Worm (Caenorhabditis elegans) whole organism, young adult: Measurements from ENCODE around the gene tag-297.

Source experiments
- B0019.2 ChIP-seq: fragments of 200-800 bp; sonication (Bioruptor generic); conservative IDR thresholded peaks from 2 replicates; pipeline ENCODE4 v1.3.6; 2022; ENCODE audit warnings: missing genetic modification reagents, missing genetic modification characterization, missing compliant biosample characterization
- B0035.1 ChIP-seq: sonication (generic microtip); optimal IDR thresholded peaks from 2 replicates; lab custom pipeline; 2016; ENCODE audit warnings: missing genetic modification characterization, mild to moderate bottlenecking, missing compliant biosample characterization, missing genotype, missing genetic modification reagents
- C06A6.2 ChIP-seq: fragments of 200-800 bp; sonication (Bioruptor generic); conservative IDR thresholded peaks from 2 replicates; pipeline ENCODE4 v1.3.6; 2022; ENCODE audit warnings: missing genetic modification characterization, missing compliant biosample characterization
- F22D6.2 ChIP-seq: sonication (generic microtip); optimal IDR thresholded peaks from 2 replicates; lab custom pipeline; 2016; ENCODE audit warnings: mild to moderate bottlenecking, missing genetic modification characterization, missing compliant biosample characterization
- F39B2.1 ChIP-seq: fragments of 200-800 bp; sonication (Bioruptor generic); IDR thresholded peaks from 2 replicates; pipeline ENCODE4 v1.3.6; 2022; ENCODE audit warnings: missing genetic modification reagents, missing genetic modification characterization, missing compliant biosample characterization
- Y53F4B.3 ChIP-seq: fragments of 200-800 bp; sonication (Bioruptor generic); IDR thresholded peaks from 2 replicates; pipeline ENCODE4 v1.3.6; 2022; ENCODE audit warnings: missing genetic modification reagents, missing genetic modification characterization, missing compliant biosample characterization
- Y53G8AR.9 ChIP-seq: fragments of 200-800 bp; sonication (Bioruptor generic); conservative IDR thresholded peaks from 2 replicates; pipeline ENCODE4 v1.3.6; 2022; ENCODE audit warnings: missing genetic modification reagents, missing genetic modification characterization, missing compliant biosample characterization
- Y56A3A.18 ChIP-seq: fragments of 200-800 bp; sonication (Bioruptor generic); IDR thresholded peaks from 2 replicates; pipeline ENCODE4 v1.3.6; 2022; ENCODE audit warnings: missing genetic modification reagents, missing genetic modification characterization, missing compliant biosample characterization
- Y79H2A.3 ChIP-seq: fragments of 200-800 bp; sonication (Bioruptor generic); conservative IDR thresholded peaks from 2 replicates; pipeline ENCODE4 v1.3.6; 2022; ENCODE audit warnings: missing genetic modification reagents, missing genetic modification characterization, missing compliant biosample characterization
- akir-1 ChIP-seq: fragments of 200-800 bp; sonication (Bioruptor generic); optimal IDR thresholded peaks from 2 replicates; lab custom pipeline; 2018; ENCODE audit warnings: mild to moderate bottlenecking, missing genetic modification characterization, moderate library complexity, missing compliant biosample characterization
- atf-7 ChIP-seq: sonication (generic microtip); optimal IDR thresholded peaks from 2 replicates; lab custom pipeline; 2017; ENCODE audit warnings: mild to moderate bottlenecking, missing genetic modification characterization, missing compliant biosample characterization
- athp-1 ChIP-seq: sonication (generic microtip); optimal IDR thresholded peaks from 2 replicates; lab custom pipeline; 2017; ENCODE audit warnings: mild to moderate bottlenecking, missing genetic modification characterization, missing compliant biosample characterization
- bed-1 ChIP-seq: fragments of 200-800 bp; sonication (Bioruptor generic); IDR thresholded peaks from 2 replicates; pipeline ENCODE4 v1.3.6; 2022; ENCODE audit warnings: missing genetic modification reagents, missing genetic modification characterization, missing compliant biosample characterization
- bed-2 ChIP-seq: fragments of 200-800 bp; sonication (Bioruptor generic); IDR thresholded peaks from 2 replicates; pipeline ENCODE4 v1.3.6; 2022; ENCODE audit warnings: missing genetic modification reagents, missing genetic modification characterization, missing compliant biosample characterization
- ceh-40 ChIP-seq: fragments of 200-800 bp; sonication (Bioruptor generic); IDR thresholded peaks from 2 replicates; pipeline ENCODE4 v1.3.6; 2022; ENCODE audit warnings: missing genetic modification characterization, missing compliant biosample characterization
- egl-18 ChIP-seq: fragments of 200-800 bp; sonication (Bioruptor generic); IDR thresholded peaks from 2 replicates; pipeline ENCODE4 v1.3.6; 2022; ENCODE audit warnings: missing genetic modification reagents, missing genetic modification characterization, missing compliant biosample characterization
- egrh-3 ChIP-seq: fragments of 200-800 bp; sonication (Bioruptor generic); IDR thresholded peaks from 2 replicates; pipeline ENCODE4 v1.3.6; 2022; ENCODE audit warnings: missing genetic modification reagents, missing genetic modification characterization, missing compliant biosample characterization
- fkh-3 ChIP-seq: sonication (generic microtip); optimal IDR thresholded peaks from 2 replicates; lab custom pipeline; 2016; ENCODE audit warnings: mild to moderate bottlenecking, missing genetic modification characterization, missing compliant biosample characterization
- gei-17 ChIP-seq: fragments of 200-800 bp; sonication (Bioruptor generic); optimal IDR thresholded peaks from 2 replicates; lab custom pipeline; 2018; ENCODE audit warnings: mild to moderate bottlenecking, missing genetic modification characterization, missing compliant biosample characterization
- hlh-12 ChIP-seq: sonication (generic microtip); optimal IDR thresholded peaks from 2 replicates; lab custom pipeline; 2016; ENCODE audit warnings: missing genetic modification characterization, missing compliant biosample characterization
- hlh-26 ChIP-seq: fragments of 200-800 bp; sonication (Bioruptor generic); conservative IDR thresholded peaks from 2 replicates; pipeline ENCODE4 v1.3.6; 2022; ENCODE audit warnings: missing genetic modification reagents, missing genetic modification characterization, missing compliant biosample characterization
- hmg-1.2 ChIP-seq: fragments of 200-800 bp; sonication (Bioruptor generic); IDR thresholded peaks from 2 replicates; pipeline ENCODE4 v1.3.6; 2022; ENCODE audit warnings: missing genetic modification reagents, missing genetic modification characterization, missing compliant biosample characterization
- let-607 ChIP-seq, 2 experiments: fragments of 200-800 bp in 1 of 2; sonication (Bioruptor generic) in 1 of 2; sonication (generic microtip) in 1 of 2; optimal IDR thresholded peaks; 2 replicates each; lab custom pipeline; 2016 to 2018; ENCODE audit warnings: mild to moderate bottlenecking in 2 of 2, missing compliant biosample characterization in 2 of 2, missing genetic modification characterization in 2 of 2, moderate library complexity in 2 of 2, missing genotype in 1 of 2
- lsy-27 ChIP-seq: sonication (generic microtip); optimal IDR thresholded peaks from 2 replicates; lab custom pipeline; 2017; ENCODE audit warnings: missing genetic modification characterization, mild to moderate bottlenecking, missing compliant biosample characterization, antibody characterized with exemption, missing genotype, borderline replicate concordance; ENCODE audit not compliant: insufficient read depth
- madf-3 ChIP-seq: fragments of 200-800 bp; sonication (Bioruptor generic); IDR thresholded peaks from 2 replicates; pipeline ENCODE4 v1.3.6; 2022; ENCODE audit warnings: missing genetic modification reagents, missing genetic modification characterization, missing compliant biosample characterization
- mel-28 ChIP-seq: sonication (generic microtip); optimal IDR thresholded peaks from 2 replicates; lab custom pipeline; 2016; ENCODE audit warnings: borderline replicate concordance, mild to moderate bottlenecking, missing genetic modification characterization, missing compliant biosample characterization
- mxl-1 ChIP-seq: sonication (generic microtip); optimal IDR thresholded peaks from 2 replicates; lab custom pipeline; 2016; ENCODE audit warnings: missing genetic modification characterization, missing compliant biosample characterization
- nfyb-1 ChIP-seq: fragments of 200-800 bp; sonication (Bioruptor generic); IDR thresholded peaks from 2 replicates; pipeline ENCODE4 v1.3.6; 2022; ENCODE audit warnings: missing genetic modification reagents, missing genetic modification characterization, missing compliant biosample characterization
- nhr-90 ChIP-seq: sonication (generic microtip); optimal IDR thresholded peaks from 2 replicates; lab custom pipeline; 2016; ENCODE audit warnings: missing genotype, mild to moderate bottlenecking, missing genetic modification characterization, missing compliant biosample characterization
- pbrm-1 ChIP-seq: fragments of 200-800 bp; sonication (Bioruptor generic); IDR thresholded peaks from 2 replicates; pipeline ENCODE4 v1.3.6; 2022; ENCODE audit warnings: missing genetic modification reagents, missing genetic modification characterization, missing compliant biosample characterization
- rcor-1 ChIP-seq: fragments of 200-800 bp; sonication (Bioruptor generic); IDR thresholded peaks from 2 replicates; pipeline ENCODE4 v1.3.6; 2022; ENCODE audit warnings: missing genetic modification reagents, missing genetic modification characterization, missing compliant biosample characterization
- repo-1 ChIP-seq: sonication (generic microtip); optimal IDR thresholded peaks from 2 replicates; lab custom pipeline; 2017; ENCODE audit warnings: mild to moderate bottlenecking, missing genetic modification characterization, missing compliant biosample characterization
- rpc-1 ChIP-seq, 2 experiments: fragments of 150-350 bp in 1 of 2; sonication (generic microtip) in 1 of 2; optimal IDR thresholded peaks; 2 replicates each; lab custom pipeline; 2014 to 2018; ENCODE audit warnings: missing biosample characterization in 1 of 2, missing genetic modification characterization in 1 of 2, missing genetic modification reagents in 1 of 2, missing genotype in 1 of 2
- sdz-38 ChIP-seq: sonication (generic microtip); optimal IDR thresholded peaks from 2 replicates; lab custom pipeline; 2016; ENCODE audit warnings: missing genotype, missing genetic modification characterization, missing compliant biosample characterization
- sea-2 ChIP-seq: fragments of 200-800 bp; sonication (Bioruptor generic); IDR thresholded peaks from 2 replicates; pipeline ENCODE4 v1.3.6; 2022; ENCODE audit warnings: missing genetic modification characterization, missing compliant biosample characterization
- snpc-1.1 ChIP-seq: sonication (generic microtip); optimal IDR thresholded peaks from 2 replicates; lab custom pipeline; 2017; ENCODE audit warnings: missing genetic modification characterization, mild to moderate bottlenecking, missing compliant biosample characterization, antibody characterized with exemption, moderate library complexity, missing genotype, missing genetic modification reagents; ENCODE audit not compliant: insufficient read depth
- snpc-1.3 ChIP-seq: sonication (generic microtip); optimal IDR thresholded peaks from 2 replicates; lab custom pipeline; 2017; ENCODE audit warnings: missing genetic modification characterization, mild to moderate bottlenecking, missing compliant biosample characterization, antibody characterized with exemption, moderate library complexity, missing genotype, missing genetic modification reagents; ENCODE audit not compliant: insufficient read depth
- snpc-4 ChIP-seq, 5 experiments: fragments of 150-350 bp in 1 of 5; sonication (generic microtip) in 4 of 5; optimal IDR thresholded peaks; 2 replicates each; lab custom pipeline; 2014 to 2018; ENCODE audit warnings: missing genetic modification characterization in 5 of 5, missing biosample characterization in 3 of 5, antibody characterized with exemption in 2 of 5, mild to moderate bottlenecking in 2 of 5, missing compliant biosample characterization in 2 of 5, missing genotype in 2 of 5, moderate library complexity in 2 of 5, missing genetic modification reagents in 1 of 5
- unc-62 ChIP-seq: fragments of 150-350 bp; optimal IDR thresholded peaks from 2 replicates; lab custom pipeline; 2014; ENCODE audit warnings: missing biosample characterization, missing genetic modification reagents, missing genetic modification characterization
- ztf-18 ChIP-seq: sonication (generic microtip); optimal IDR thresholded peaks from 2 replicates; lab custom pipeline; 2016; ENCODE audit warnings: missing genotype, mild to moderate bottlenecking, missing genetic modification characterization, missing compliant biosample characterization
- ztf-6 ChIP-seq: fragments of 200-800 bp; sonication (Bioruptor generic); IDR thresholded peaks from 2 replicates; pipeline ENCODE4 v1.3.6; 2022; ENCODE audit warnings: missing genetic modification reagents, missing genetic modification characterization, missing compliant biosample characterization

Gene tag-297

DNA sequence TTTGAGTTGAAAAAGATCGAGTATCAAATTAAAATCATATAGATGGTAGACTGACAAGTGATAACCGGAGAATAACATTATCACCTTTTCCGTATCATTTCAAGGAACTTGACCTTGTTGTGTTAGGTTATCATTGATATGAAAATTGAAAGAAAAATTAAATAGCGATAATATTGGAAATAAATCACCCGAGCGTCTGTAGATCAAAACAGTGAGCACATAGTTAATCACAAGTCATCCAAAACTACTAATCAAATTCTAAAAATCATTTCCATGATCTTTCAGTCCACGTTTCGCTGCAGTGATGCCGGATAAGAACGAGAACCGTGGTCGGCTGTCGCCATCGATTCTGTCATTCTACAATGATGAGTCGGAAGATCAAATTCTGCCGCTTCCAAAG, 7.6 kb upstream of the tag-297 start:
- no peak for TF ChIP-seq fkh-3 (tag; lab: Kevin White, UChicago)

DNA sequence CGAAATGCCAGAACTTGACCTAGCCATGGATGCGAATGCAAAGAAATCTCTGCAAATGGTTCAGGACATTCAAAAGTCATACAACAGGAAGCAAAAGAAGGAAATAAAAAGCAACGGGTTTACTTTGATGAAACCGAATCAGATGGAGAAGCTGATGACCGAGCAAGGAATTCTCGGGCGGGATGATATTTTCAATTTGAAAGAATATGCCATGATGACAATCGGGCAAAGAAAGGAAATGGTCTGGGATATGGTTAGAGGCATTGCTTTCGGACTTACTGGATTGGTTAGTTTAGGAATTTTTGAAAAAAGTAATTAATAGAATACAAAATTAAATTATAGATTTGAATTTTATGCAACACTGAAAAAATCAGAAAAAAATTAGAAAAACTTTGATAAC, 6.7 kb upstream of the tag-297 start:
- TF ChIP-seq Y53F4B.3 (GFP tag; lab: Robert Waterston, UW) (no peak), snpc-4 (GFP tag; optimal IDR thresholded peaks at IDR 0.05; lab: Kevin White, UChicago) (no peak), snpc-4 (tag; optimal IDR thresholded peaks at IDR 0.05; lab: Kevin White, UChicago) (no peak), ztf-6 (GFP tag; lab: Robert Waterston, UW) (no peak), nhr-90 (tag; lab: Kevin White, UChicago) (no peak), ceh-40 (GFP tag; lab: Robert Waterston, UW) (no peak), mel-28 (no peak), hlh-26 (GFP tag; lab: Robert Waterston, UW) (no peak), egl-18 (GFP tag; lab: Robert Waterston, UW) (no peak), akir-1 (GFP tag; lab: Kevin White, UChicago) (no peak)

DNA sequence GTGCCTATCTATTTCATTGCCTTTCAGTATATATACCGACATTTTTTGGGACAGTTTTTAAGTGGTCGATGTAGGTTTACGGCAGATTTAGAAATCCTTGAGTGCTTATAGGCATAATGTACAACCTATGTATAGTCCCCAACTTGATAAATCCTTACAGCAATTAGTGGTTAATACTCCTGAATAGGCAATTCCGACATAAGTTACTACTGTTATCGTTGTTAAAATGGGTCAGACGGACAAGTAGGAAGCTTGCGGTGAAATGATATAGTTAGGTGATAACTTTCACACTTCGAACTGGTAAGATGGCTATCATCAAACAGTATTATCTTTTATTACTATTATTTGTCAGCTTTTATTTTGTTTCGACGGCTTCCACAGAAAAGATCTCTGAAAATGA, 4.7 kb upstream of the tag-297 start, which contains the start of gene mltn-10:
Gene mltn-10, plus strand, starts transcription at position 301 of the 400 bp plus-strand sequence.
- no peak for TF ChIP-seq nfyb-1 (GFP tag; lab: Robert Waterston, UW)
- no peak for TF ChIP-seq athp-1
- no peak for TF ChIP-seq snpc-4 (GFP tag; optimal IDR thresholded peaks at IDR 0.05; lab: Kevin White, UChicago)
- no peak for TF ChIP-seq snpc-4 (tag; optimal IDR thresholded peaks at IDR 0.05; lab: Kevin White, UChicago)
- TF ChIP-seq sea-2 = no peak
- TF ChIP-seq bed-2 = no peak
- TF ChIP-seq Y79H2A.3 = no peak
- no peak for TF ChIP-seq rpc-1 (optimal IDR thresholded peaks at IDR 0.05; lab: Kevin White, UChicago)
- no peak for TF ChIP-seq rpc-1 (tag; optimal IDR thresholded peaks at IDR 0.05; lab: Kevin White, UChicago)
- no peak for TF ChIP-seq Y53G8AR.9 (GFP tag; lab: Robert Waterston, UW)
- TF ChIP-seq madf-3 (GFP tag; lab: Robert Waterston, UW) = no peak

DNA sequence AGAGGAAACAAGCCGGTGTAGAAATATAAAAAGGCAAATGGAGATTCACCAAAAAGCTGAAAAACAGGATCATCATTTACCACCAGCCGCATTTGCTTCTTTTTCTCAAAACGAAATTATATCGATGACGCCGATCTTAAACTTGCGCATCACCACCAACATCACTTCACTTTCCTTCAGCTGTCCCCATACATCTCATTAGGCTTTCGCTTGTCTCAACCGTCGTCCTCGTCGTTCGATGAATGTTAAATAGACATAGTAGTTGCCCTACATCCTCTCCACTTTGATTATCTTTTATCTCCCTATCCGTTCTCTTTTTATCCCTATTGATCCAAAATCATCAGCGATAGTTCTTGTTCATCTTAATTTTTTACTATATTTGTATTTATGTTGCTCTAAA, 547 bp upstream of the tag-297 start:
- no peak for TF ChIP-seq F22D6.2
- TF ChIP-seq lsy-27 (tag; lab: Kevin White, UChicago) = no peak
- TF ChIP-seq akir-1 (GFP tag; lab: Kevin White, UChicago) = no peak
- TF ChIP-seq B0019.2 (GFP tag; lab: Robert Waterston, UW) = no peak
- no peak for TF ChIP-seq Y79H2A.3
- TF ChIP-seq C06A6.2 (GFP tag; lab: Robert Waterston, UW) = no peak
- no peak for TF ChIP-seq repo-1 (tag; lab: Kevin White, UChicago)
- TF ChIP-seq hmg-1.2 (GFP tag; lab: Robert Waterston, UW) = no peak
- no peak for TF ChIP-seq B0035.1 (tag; lab: Kevin White, UChicago)
- no peak for TF ChIP-seq unc-62
- TF ChIP-seq snpc-1.3 (tag; lab: Kevin White, UChicago) = no peak
- no peak for TF ChIP-seq let-607 (tag; optimal IDR thresholded peaks at IDR 0.05; lab: Kevin White, UChicago)
- no peak for TF ChIP-seq sdz-38 (tag; lab: Kevin White, UChicago)
- TF ChIP-seq madf-3 (GFP tag; lab: Robert Waterston, UW) = no peak

DNA sequence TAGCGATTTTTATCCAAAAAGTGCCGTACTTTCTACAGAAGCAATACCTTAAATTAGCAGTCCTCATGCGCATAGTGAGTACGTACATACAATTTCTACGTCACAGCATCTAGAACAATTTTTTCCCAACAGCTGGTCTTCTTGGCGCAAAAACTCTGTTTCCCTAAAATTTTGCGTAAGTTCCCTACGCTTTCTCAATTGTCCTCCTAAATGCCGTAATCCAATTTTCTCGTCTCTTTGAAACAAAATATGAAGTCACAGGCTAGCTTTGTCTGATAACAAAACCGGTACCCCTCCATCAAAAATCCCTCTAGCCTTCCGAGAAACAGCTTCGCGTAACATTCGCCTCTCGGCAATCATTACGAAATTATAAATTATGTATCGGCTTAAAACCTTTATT, 5.4 kb downstream of the tag-297 start, which contains the start of gene C38C6.3:
Gene C38C6.3, plus strand, starts transcription at position 301 of the 400 bp plus-strand sequence.
- no peak for TF ChIP-seq hlh-12 (tag; lab: Kevin White, UChicago)
- TF ChIP-seq rcor-1 (GFP tag; lab: Robert Waterston, UW) = no peak
- no peak for TF ChIP-seq mxl-1 (tag; lab: Kevin White, UChicago)
- no peak for TF ChIP-seq egrh-3 (GFP tag; lab: Robert Waterston, UW)
- TF ChIP-seq ztf-18 (tag; lab: Kevin White, UChicago) = no peak
- no peak for TF ChIP-seq F39B2.1 (GFP tag; lab: Robert Waterston, UW)
- TF ChIP-seq B0035.1 (tag; lab: Kevin White, UChicago) = no peak
- TF ChIP-seq pbrm-1 (GFP tag; lab: Robert Waterston, UW) = no peak
- no peak for TF ChIP-seq gei-17 (GFP tag; lab: Kevin White, UChicago)
- TF ChIP-seq Y56A3A.18 (GFP tag; lab: Robert Waterston, UW) = no peak
- TF ChIP-seq rpc-1 (optimal IDR thresholded peaks at IDR 0.05; lab: Kevin White, UChicago) = no peak
- no peak for TF ChIP-seq rpc-1 (tag; optimal IDR thresholded peaks at IDR 0.05; lab: Kevin White, UChicago)
- no peak for TF ChIP-seq atf-7
- TF ChIP-seq bed-1 (GFP tag; lab: Robert Waterston, UW) = no peak
- no peak for TF ChIP-seq sea-2
- no peak for TF ChIP-seq Y53F4B.3 (GFP tag; lab: Robert Waterston, UW)
- TF ChIP-seq snpc-1.1 (tag; lab: Kevin White, UChicago) = no peak
